Worm (Caenorhabditis elegans): ENCODE data around the gene Y50D4A.1.

DNA sequence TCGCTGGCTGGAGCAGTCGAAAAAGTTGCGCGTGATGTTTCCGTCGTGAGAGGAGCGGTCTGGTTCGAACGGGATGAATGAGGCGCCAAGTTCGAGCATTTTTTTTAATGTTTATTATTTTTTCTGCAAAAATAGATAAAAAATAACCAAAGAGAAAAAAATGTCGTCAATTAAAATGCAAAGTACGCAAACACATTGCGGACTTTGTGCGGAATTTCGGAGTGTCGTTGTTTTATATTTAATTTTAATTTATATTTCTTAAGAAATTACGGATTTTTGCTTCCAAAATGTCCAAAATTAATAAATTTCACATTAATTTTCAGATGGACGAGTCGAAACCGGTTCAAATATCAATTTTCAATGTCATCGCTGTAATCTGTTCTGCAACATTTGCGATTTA is 11.7 kb upstream of the Y50D4A.1 start, which contains the start of the genes wrb-1 and Y50D4A.4:
- no peak for TF ChIP-seq ama-1 (optimal IDR thresholded peaks at IDR 0.05)
- no peak for TF ChIP-seq flt-1 (GFP tag; IDR thresholded peaks at IDR 0.05)
- no peak for TF ChIP-seq tbx-11 (GFP tag; IDR thresholded peaks at IDR 0.05)
- no peak for TF ChIP-seq aly-1 (tag; optimal IDR thresholded peaks at IDR 0.05)
- TF ChIP-seq pes-1 (GFP tag; IDR thresholded peaks at IDR 0.05) = no peak
- TF ChIP-seq ceh-36 (tag; optimal IDR thresholded peaks at IDR 0.05) = no peak
- no peak for TF ChIP-seq hmg-4 (GFP tag; optimal IDR thresholded peaks at IDR 0.05)
- TF ChIP-seq scrt-1 (GFP tag; IDR thresholded peaks at IDR 0.05) = no peak
- no peak for TF ChIP-seq B0310.2 (tag; optimal IDR thresholded peaks at IDR 0.05)
- no peak for TF ChIP-seq hmbx-1 (tag; optimal IDR thresholded peaks at IDR 0.05)
- no peak for TF ChIP-seq ets-7 (tag; optimal IDR thresholded peaks at IDR 0.05)
- no peak for TF ChIP-seq ceh-13 (GFP tag; optimal IDR thresholded peaks at IDR 0.05)
- TF ChIP-seq tra-4 (tag; optimal IDR thresholded peaks at IDR 0.05) = no peak

Measured in whole organism, early embryonic.